Fruit fly (Drosophila melanogaster) whole organism, pupa: ENCODE data around the gene Ostgamma.

Experiments used
- CG10348 ChIP-seq: fragments of 200-800 bp; sonication (Bioruptor generic); IDR thresholded peaks from 2 replicates; pipeline ENCODE4 v1.3.6; 2022; ENCODE audit warnings: missing biosample characterization, missing genetic modification characterization
- CG15710 ChIP-seq: fragments of 200-800 bp; sonication (Bioruptor generic); optimal IDR thresholded peaks from 2 replicates; lab custom pipeline; 2018; ENCODE audit warnings: missing biosample characterization, mild to moderate bottlenecking, missing genetic modification characterization, moderate library complexity
- CG17806 ChIP-seq: fragments of 200-800 bp; sonication (Bioruptor generic); optimal IDR thresholded peaks from 2 replicates; lab custom pipeline; 2018; ENCODE audit warnings: missing biosample characterization, mild to moderate bottlenecking, missing genetic modification characterization, moderate library complexity
- CG4496 ChIP-seq: fragments of 200-800 bp; sonication (Bioruptor generic); IDR thresholded peaks from 3 replicates; pipeline ENCODE4 v1.3.6; 2022; ENCODE audit warnings: missing biosample characterization, missing genetic modification characterization
- CG8159 ChIP-seq: fragments of 200-800 bp; sonication (Bioruptor generic); optimal IDR thresholded peaks from 3 replicates; lab custom pipeline; 2018; ENCODE audit warnings: missing biosample characterization, mild to moderate bottlenecking, missing genetic modification characterization, moderate library complexity
- CG9948 ChIP-seq: fragments of 200-800 bp; sonication (Bioruptor generic); optimal IDR thresholded peaks from 2 replicates; lab custom pipeline; 2018; ENCODE audit warnings: missing biosample characterization, mild to moderate bottlenecking, missing genetic modification characterization, moderate library complexity
- D1 ChIP-seq: fragments of 200-800 bp; sonication (Bioruptor generic); optimal IDR thresholded peaks from 2 replicates; lab custom pipeline; 2018; ENCODE audit warnings: missing biosample characterization, mild to moderate bottlenecking, missing genetic modification characterization, moderate library complexity
- EcR ChIP-seq: fragments of 200-800 bp; sonication (Bioruptor generic); optimal IDR thresholded peaks from 3 replicates; lab custom pipeline; 2019; ENCODE audit warnings: missing biosample characterization, missing genetic modification characterization, mild to moderate bottlenecking, moderate library complexity, missing genetic modification reagents
- Ets98B ChIP-seq: fragments of 200-800 bp; sonication (Bioruptor generic); IDR thresholded peaks from 2 replicates; pipeline ENCODE4 v1.3.6; 2022; ENCODE audit warnings: missing biosample characterization, missing genetic modification characterization
- fd96Ca ChIP-seq: fragments of 200-800 bp; sonication (Bioruptor generic); IDR thresholded peaks from 3 replicates; pipeline ENCODE4 v1.3.6; 2022; ENCODE audit warnings: missing biosample characterization, missing genetic modification characterization
- rn ChIP-seq: fragments of 200-800 bp; sonication (Bioruptor generic); IDR thresholded peaks from 2 replicates; pipeline ENCODE4 v1.3.6; 2022; ENCODE audit warnings: missing biosample characterization, missing genetic modification characterization

dm6 chr2L:8327783-8328327 lies 19.9 kb upstream of the Ostgamma start:
- TF ChIP-seq CG10348 (GFP tag; lab: Robert Waterston, UW) (no peak), fd96Ca (GFP tag; lab: Robert Waterston, UW) (no peak), CG8159 (no peak), rn (no peak), CG4496 (GFP tag; lab: Robert Waterston, UW) (no peak), CG9948 (tag; lab: Kevin White, UChicago) (no peak), EcR (no peak), D1 (no peak), Ets98B (GFP tag; lab: Robert Waterston, UW) (no peak), CG17806 (tag; lab: Kevin White, UChicago) (no peak), CG15710 (tag; lab: Kevin White, UChicago) (no peak)
